Worm (Caenorhabditis elegans): ENCODE data around the gene W02A2.5.

- TF ChIP-seq aly-2 (tag; optimal IDR thresholded peaks at IDR 0.05) (no peak), F37D6.2 (tag; optimal IDR thresholded peaks at IDR 0.05) (no peak), lin-15B (tag; optimal IDR thresholded peaks at IDR 0.05) (no peak), jun-1 (tag; optimal IDR thresholded peaks at IDR 0.05) (no peak), ama-1 (optimal IDR thresholded peaks at IDR 0.05) (no peak), fkh-10 (GFP tag; optimal IDR thresholded peaks at IDR 0.05) (no peak), mdt-29 (GFP tag; IDR thresholded peaks at IDR 0.05) (no peak), madf-9 (GFP tag; conservative IDR thresholded peaks at IDR 0.05) (no peak), skn-1 (tag; optimal IDR thresholded peaks at IDR 0.05) (no peak), ceh-82 (tag; optimal IDR thresholded peaks at IDR 0.05) (no peak), tag-97 (GFP tag; IDR thresholded peaks at IDR 0.05) (no peak)
Measured at ce11 chrIV:13392230-13392629, 49.6 kb downstream of the W02A2.5 start.

Data from whole organism, L4 larva.